Fruit fly (Drosophila melanogaster): ENCODE data around the gene AOX2.

DNA sequence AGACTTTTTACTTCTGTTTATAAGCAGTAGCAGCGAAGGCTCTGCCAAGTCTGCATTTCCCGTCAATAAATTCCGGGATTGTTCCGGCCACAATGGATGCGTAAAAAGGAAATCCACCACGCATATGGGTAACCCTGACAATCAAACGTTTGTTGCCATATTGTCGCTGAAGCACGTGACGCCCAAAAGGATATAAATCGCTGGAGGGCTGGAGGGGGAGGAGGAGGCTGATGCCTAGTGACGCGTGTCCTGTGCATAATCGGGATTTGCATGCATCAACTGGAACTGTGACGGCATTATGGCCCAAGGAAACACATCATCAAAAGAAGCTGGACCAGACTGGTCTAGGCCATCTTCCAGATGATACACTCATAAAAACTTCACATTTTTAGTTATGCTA is 29.0 kb downstream of the AOX2 start:
- TF ChIP-seq gsb-n (tag; optimal IDR thresholded peaks at IDR 0.05), result peak; percentile 76
- TF ChIP-seq CG10209 (GFP tag; optimal IDR thresholded peaks at IDR 0.05), result no peak
- no peak for TF ChIP-seq Mad (GFP tag; optimal IDR thresholded peaks at IDR 0.05)
- TF ChIP-seq CG14965 (GFP tag; optimal IDR thresholded peaks at IDR 0.05; ENCODE audit: borderline replicate concordance), result no peak
- TF ChIP-seq Atf6 (GFP tag; IDR thresholded peaks at IDR 0.05), result no peak
- no peak for TF ChIP-seq Six4 (GFP tag; optimal IDR thresholded peaks at IDR 0.05)
- peak; percentile 41 for TF ChIP-seq nerfin-1 (tag; optimal IDR thresholded peaks at IDR 0.05)

All from whole organism, embryonic.